Worm (Caenorhabditis elegans) whole organism, mixed stage, embryonic: ENCODE measurements around the gene mup-2.

Source experiments
- lin-13 ChIP-seq: fragments of 150-350 bp; optimal IDR thresholded peaks from 2 replicates; lab custom pipeline; 2014; ENCODE audit warnings: missing biosample characterization, missing genetic modification characterization
- lsy-2 ChIP-seq: fragments of 150-350 bp; optimal IDR thresholded peaks from 2 replicates; lab custom pipeline; 2014; ENCODE audit warnings: missing biosample characterization, missing genetic modification characterization
- nhr-12 ChIP-seq: fragments of 150-350 bp; optimal IDR thresholded peaks from 2 replicates; lab custom pipeline; 2014; ENCODE audit warnings: missing biosample characterization, missing genetic modification characterization
- pha-4 ChIP-seq: fragments of 150-350 bp; optimal IDR thresholded peaks from 2 replicates; lab custom pipeline; 2018; ENCODE audit warnings: missing biosample characterization, missing genetic modification reagents, missing genetic modification characterization
- unc-39 ChIP-seq: fragments of 150-350 bp; optimal IDR thresholded peaks from 2 replicates; lab custom pipeline; 2014; ENCODE audit warnings: missing biosample characterization, missing genetic modification characterization

ce11 chrX:6412575-6412974, 2.5 kb upstream of the mup-2 start, which contains the start of gene T22E5.1:
- TF ChIP-seq unc-39 (tag; lab: Kevin White, UChicago), result no peak
- no peak for TF ChIP-seq lsy-2 (tag; lab: Kevin White, UChicago)
- no peak for TF ChIP-seq pha-4
- no peak for TF ChIP-seq lin-13 (tag; lab: Kevin White, UChicago)
- TF ChIP-seq nhr-12 (tag; lab: Kevin White, UChicago), result no peak
